Fruit fly (Drosophila melanogaster): ENCODE data around the gene skd.

The skd gene

DNA sequence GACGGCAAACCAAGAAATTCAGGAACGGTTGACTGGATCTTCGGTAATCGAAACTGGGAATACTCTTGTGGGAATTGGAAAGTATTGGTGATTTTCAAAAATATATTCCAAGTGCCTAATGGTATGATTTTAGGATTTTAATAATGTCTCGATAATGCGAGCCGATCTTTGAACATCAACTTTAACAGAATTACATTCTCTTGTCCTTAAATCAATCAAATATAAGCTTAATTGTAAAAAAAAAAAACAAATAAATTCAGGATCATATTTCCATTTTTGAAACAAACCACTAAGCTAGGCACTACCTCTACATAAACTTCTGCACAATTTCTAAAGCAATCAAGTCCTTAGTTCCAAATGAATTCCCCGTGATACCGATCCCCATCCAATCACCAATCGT, 78.8 kb downstream of the skd start:
- peak in 1 of 2 experiments; percentile 24 for TF ChIP-seq foxo (GFP tag; optimal IDR thresholded peaks at IDR 0.05)
- TF ChIP-seq fru (GFP tag; optimal IDR thresholded peaks at IDR 0.05): peak; percentile 23
- TF ChIP-seq br (GFP tag; optimal IDR thresholded peaks at IDR 0.05): no peak
- peak; percentile 51 for TF ChIP-seq woc (GFP tag; optimal IDR thresholded peaks at IDR 0.05)

DNA sequence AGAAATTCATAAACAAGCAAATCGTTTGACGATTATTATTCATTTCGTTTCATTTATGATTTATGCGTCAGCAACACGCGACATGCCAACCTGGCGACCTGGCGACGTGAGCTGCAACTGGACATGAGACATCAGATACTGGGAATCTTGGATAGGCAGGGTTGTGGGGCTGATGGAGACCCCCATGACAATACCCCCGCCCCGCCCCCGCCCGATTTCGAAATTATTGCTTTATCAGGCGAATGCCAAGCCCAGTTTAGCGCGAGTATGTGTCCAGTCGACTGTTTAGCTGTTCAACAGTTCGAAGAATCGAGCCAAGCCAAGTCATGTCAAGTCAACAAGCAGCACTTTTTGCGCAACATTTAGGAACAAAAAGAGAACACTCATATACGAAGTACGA, 80.3 kb downstream of the skd start:
- TF ChIP-seq Dfd (GFP tag; optimal IDR thresholded peaks at IDR 0.05): peak; percentile 72
- TF ChIP-seq foxo (GFP tag; optimal IDR thresholded peaks at IDR 0.05): no peak

DNA sequence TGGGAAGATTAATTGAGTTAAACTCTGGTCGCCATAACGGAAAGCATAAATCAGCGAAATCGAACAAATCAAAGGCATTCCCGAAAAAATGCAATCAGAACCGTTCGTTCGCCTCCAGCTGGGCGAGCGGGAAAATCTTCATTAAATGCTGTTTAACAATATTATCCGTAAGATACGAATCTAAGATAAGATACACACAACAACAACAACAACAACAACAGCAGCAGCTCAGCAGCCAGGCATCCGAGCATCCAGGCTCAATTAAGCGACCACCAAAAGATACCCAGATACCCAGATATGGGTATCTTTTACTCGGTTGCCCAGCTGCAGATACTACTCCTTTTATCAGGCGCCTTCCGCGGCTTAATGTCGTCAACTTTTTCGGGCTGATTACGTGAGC, 81.2 kb downstream of the skd start:
- TF ChIP-seq Dfd (GFP tag; optimal IDR thresholded peaks at IDR 0.05) (no peak), CrebA (GFP tag; optimal IDR thresholded peaks at IDR 0.05; ENCODE audit: borderline replicate concordance) (no peak), rgr (GFP tag; optimal IDR thresholded peaks at IDR 0.05) (no peak), Mio (GFP tag; optimal IDR thresholded peaks at IDR 0.05) (no peak), Hr83 (GFP tag; optimal IDR thresholded peaks at IDR 0.05; ENCODE audit: poor library complexity, severe bottlenecking) (no peak)

DNA sequence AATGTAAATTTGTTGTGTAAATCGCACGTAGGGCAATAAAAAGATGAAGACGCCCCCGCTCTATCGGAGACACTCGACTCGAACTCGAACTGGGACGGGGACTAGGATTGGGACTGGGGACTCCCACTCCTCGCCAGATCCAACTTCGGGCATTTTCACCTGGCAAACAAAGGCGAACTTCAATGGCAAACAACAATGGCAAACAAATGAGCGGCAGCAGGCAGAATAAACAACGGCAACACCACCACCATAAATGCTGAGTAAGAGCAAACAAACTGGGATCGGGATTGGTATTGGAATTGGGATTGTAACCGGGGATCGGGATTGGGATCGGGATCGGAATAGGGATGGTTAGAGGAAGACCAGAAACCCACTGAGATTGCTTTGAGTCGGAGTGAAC, 83.1 kb downstream of the skd start:
- TF ChIP-seq Hr83 (GFP tag; optimal IDR thresholded peaks at IDR 0.05; ENCODE audit: poor library complexity, severe bottlenecking) (peak; percentile 43), N (GFP tag; optimal IDR thresholded peaks at IDR 0.05) (no peak), Mio (GFP tag; optimal IDR thresholded peaks at IDR 0.05) (no peak), sv (GFP tag; optimal IDR thresholded peaks at IDR 0.05) (no peak), Rel (GFP tag; optimal IDR thresholded peaks at IDR 0.05) (no peak), Rel (tag; optimal IDR thresholded peaks at IDR 0.05) (peak; percentile 2), OdsH (GFP tag; optimal IDR thresholded peaks at IDR 0.05) (peak; percentile 14), dmrt93B (GFP tag; optimal IDR thresholded peaks at IDR 0.05) (no peak), brk (GFP tag; optimal IDR thresholded peaks at IDR 0.05) (no peak), psq (GFP tag; optimal IDR thresholded peaks at IDR 0.05) (no peak)
